Fruit fly (Drosophila melanogaster) whole organism, wandering third instar larva: ENCODE results near the gene eca.

Experiments
- Abd-B ChIP-seq: fragments of >200 bp; optimal IDR thresholded peaks from 2 replicates; lab custom pipeline; 2017; ENCODE audit warnings: missing biosample characterization, missing genetic modification characterization
- CG32264 ChIP-seq: fragments of 200-800 bp; sonication (Bioruptor generic); optimal IDR thresholded peaks from 2 replicates; lab custom pipeline; 2016; ENCODE audit warnings: missing biosample characterization, missing genetic modification characterization
- Dfd ChIP-seq: fragments of >200 bp; optimal IDR thresholded peaks from 2 replicates; lab custom pipeline; 2017; ENCODE audit warnings: missing biosample characterization, missing genetic modification characterization
- GATAd ChIP-seq: sonication (Bioruptor generic); optimal IDR thresholded peaks from 2 replicates; lab custom pipeline; 2016; ENCODE audit warnings: missing biosample characterization, missing genetic modification characterization
- HLH106 ChIP-seq: fragments of 200-800 bp; optimal IDR thresholded peaks from 3 replicates; lab custom pipeline; 2019; ENCODE audit warnings: missing biosample characterization, mild to moderate bottlenecking, missing genetic modification characterization, moderate library complexity
- Hr78 ChIP-seq: fragments of >200 bp; optimal IDR thresholded peaks from 2 replicates; lab custom pipeline; 2017; ENCODE audit warnings: missing biosample characterization, missing genetic modification characterization
- Hr83 ChIP-seq: fragments of 200-300 bp; sonication (Bioruptor generic); optimal IDR thresholded peaks from 2 replicates; lab custom pipeline; 2016; ENCODE audit warnings: missing biosample characterization, mild to moderate bottlenecking, missing genetic modification characterization, moderate library complexity; ENCODE audit not compliant: poor library complexity, severe bottlenecking
- Jra ChIP-seq: sonication (Bioruptor generic); optimal IDR thresholded peaks from 2 replicates; lab custom pipeline; 2016; ENCODE audit warnings: missing biosample characterization, missing genetic modification characterization
- Mio ChIP-seq: sonication (Bioruptor generic); optimal IDR thresholded peaks from 2 replicates; lab custom pipeline; 2016; ENCODE audit warnings: missing biosample characterization, missing genetic modification characterization
- Myc ChIP-seq: fragments of >200 bp; optimal IDR thresholded peaks from 2 replicates; lab custom pipeline; 2017
- N ChIP-seq: fragments of >200 bp; optimal IDR thresholded peaks from 2 replicates; lab custom pipeline; 2018; ENCODE audit warnings: missing biosample characterization, missing external identifiers, missing genetic modification characterization
- OdsH ChIP-seq: fragments of 200-800 bp; sonication (Bioruptor generic); optimal IDR thresholded peaks from 2 replicates; lab custom pipeline; 2016; ENCODE audit warnings: missing biosample characterization, mild to moderate bottlenecking, missing genetic modification characterization
- Rel ChIP-seq, 2 experiments: fragments of 200-800 bp; sonication (Bioruptor generic) in 1 of 2; optimal IDR thresholded peaks; 2 replicates in 1 of 2; 3 replicates in 1 of 2; lab custom pipeline; 2016 to 2019; ENCODE audit warnings: mild to moderate bottlenecking in 2 of 2, missing biosample characterization in 2 of 2, missing genetic modification characterization in 2 of 2, moderate library complexity in 1 of 2
- Sp1 ChIP-seq: fragments of 200-800 bp; sonication (Bioruptor generic); optimal IDR thresholded peaks from 3 replicates; lab custom pipeline; 2019; ENCODE audit warnings: missing biosample characterization, mild to moderate bottlenecking, missing genetic modification characterization, moderate library complexity
- Vsx2 ChIP-seq: fragments of 200-300, 225-300 bp; sonication (Bioruptor generic); optimal IDR thresholded peaks from 2 replicates; lab custom pipeline; 2018; ENCODE audit warnings: missing biosample characterization, missing genetic modification characterization; ENCODE audit not compliant: partially characterized antibody
- brk ChIP-seq: fragments of 200-800 bp; sonication (Bioruptor generic); optimal IDR thresholded peaks from 2 replicates; lab custom pipeline; 2016; ENCODE audit warnings: missing biosample characterization, mild to moderate bottlenecking, missing genetic modification characterization
- dl ChIP-seq, 2 experiments: fragments of 175-275, 200-275 bp in 1 of 2; fragments of 200-275 bp in 1 of 2; sonication (Bioruptor generic); optimal IDR thresholded peaks; lab custom pipeline; 2018; ENCODE audit warnings: mild to moderate bottlenecking in 2 of 2, missing biosample characterization in 2 of 2, missing genetic modification characterization in 2 of 2, moderate library complexity in 2 of 2; ENCODE audit not compliant: partially characterized antibody in 2 of 2, insufficient read depth in 1 of 2
- dmrt93B ChIP-seq: fragments of 200-800 bp; sonication (Bioruptor generic); optimal IDR thresholded peaks from 2 replicates; lab custom pipeline; 2018; ENCODE audit warnings: missing biosample characterization, mild to moderate bottlenecking, missing genetic modification characterization
- dsf ChIP-seq: sonication (Bioruptor generic); optimal IDR thresholded peaks from 2 replicates; lab custom pipeline; 2016; ENCODE audit warnings: missing biosample characterization, missing genetic modification characterization, borderline replicate concordance
- ey ChIP-seq: fragments of 200-800 bp; sonication (Bioruptor generic); optimal IDR thresholded peaks from 2 replicates; lab custom pipeline; 2016; ENCODE audit warnings: missing biosample characterization, missing genetic modification characterization
- foxo ChIP-seq, 2 experiments: fragments of 200-800 bp; sonication (Bioruptor generic); optimal IDR thresholded peaks; 2 replicates in 1 of 2; 3 replicates in 1 of 2; lab custom pipeline; 2016 to 2017; ENCODE audit warnings: missing biosample characterization in 2 of 2, missing genetic modification characterization in 2 of 2
- fru ChIP-seq: fragments of 200-800 bp; sonication (Bioruptor generic); optimal IDR thresholded peaks from 3 replicates; lab custom pipeline; 2016; ENCODE audit warnings: missing biosample characterization, mild to moderate bottlenecking, missing genetic modification characterization
- h ChIP-seq: fragments of 200-800 bp; sonication (Bioruptor generic); optimal IDR thresholded peaks from 3 replicates; lab custom pipeline; 2016; ENCODE audit warnings: missing biosample characterization, mild to moderate bottlenecking, missing genetic modification characterization
- jim ChIP-seq: fragments of 175-275, 200-325 bp; sonication (Bioruptor generic); optimal IDR thresholded peaks from 2 replicates; lab custom pipeline; 2016; ENCODE audit warnings: missing biosample characterization, mild to moderate bottlenecking, missing genetic modification characterization
- psq ChIP-seq: fragments of 200-800 bp; sonication (Bioruptor generic); optimal IDR thresholded peaks from 3 replicates; lab custom pipeline; 2017; ENCODE audit warnings: missing biosample characterization, mild to moderate bottlenecking, missing genetic modification characterization, moderate library complexity
- rgr ChIP-seq: fragments of 200-800 bp; sonication (Bioruptor generic); optimal IDR thresholded peaks from 3 replicates; lab custom pipeline; 2016; ENCODE audit warnings: missing biosample characterization, mild to moderate bottlenecking, missing genetic modification characterization
- sv ChIP-seq: fragments of 200-800 bp; sonication (Bioruptor generic); optimal IDR thresholded peaks from 3 replicates; lab custom pipeline; 2016; ENCODE audit warnings: missing biosample characterization, missing genetic modification characterization
- usp ChIP-seq: fragments of >200 bp; optimal IDR thresholded peaks from 2 replicates; lab custom pipeline; 2017; ENCODE audit warnings: missing biosample characterization, missing genetic modification characterization

eca gene

DNA sequence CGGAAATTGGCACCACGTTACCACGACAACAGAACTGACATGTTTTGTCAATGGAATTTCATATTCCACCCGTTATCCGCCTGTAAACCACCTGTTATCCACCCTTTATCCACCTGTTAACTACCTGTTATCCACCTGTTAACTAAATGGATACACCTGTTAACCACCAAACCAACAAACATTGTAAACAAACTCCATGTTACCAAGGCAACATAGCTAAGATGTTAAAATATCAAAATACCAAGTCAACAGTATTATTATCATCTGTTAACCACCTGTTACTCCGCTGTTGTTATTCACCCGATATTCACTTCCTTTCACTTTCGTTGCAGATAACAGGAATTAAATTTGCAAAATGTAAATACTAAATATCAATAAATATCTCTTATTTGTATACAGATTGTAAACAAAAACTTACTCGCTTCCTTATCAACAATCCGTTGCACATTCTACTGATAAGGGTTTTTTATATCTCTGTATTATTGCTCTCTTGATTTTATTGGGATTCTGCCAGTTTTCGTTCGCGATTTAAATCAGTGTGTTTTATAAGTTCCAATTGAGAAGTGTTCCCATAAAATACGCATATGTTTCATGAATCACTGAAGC, 10.2 kb downstream of the eca start, which contains the start of gene Nepl12:
TSS of gene Nepl12 (plus strand) at position 556 of the 606 bp plus-strand sequence.
- peak; percentile 19 for TF ChIP-seq OdsH (GFP tag; lab: Kevin White, UChicago)
- peak; percentile 33 for TF ChIP-seq Hr83 (GFP tag; lab: Kevin White, UChicago)
- TF ChIP-seq jim (GFP tag; lab: Kevin White, UChicago): peak; percentile 9
- TF ChIP-seq ey (GFP tag; lab: Kevin White, UChicago): peak; percentile 61
- peak; percentile 38 for TF ChIP-seq GATAd (GFP tag; lab: Kevin White, UChicago)
- TF ChIP-seq CG32264: peak; percentile 31
- TF ChIP-seq brk (GFP tag; lab: Kevin White, UChicago): no peak
- no peak for TF ChIP-seq Vsx2 (GFP tag; lab: Kevin White, UChicago)
- peak; percentile 60 for TF ChIP-seq Mio
- peak in 1 of 2 experiments; percentile 36 for TF ChIP-seq foxo (GFP tag; optimal IDR thresholded peaks at IDR 0.05; lab: Kevin White, UChicago)
- TF ChIP-seq Abd-B (GFP tag; lab: Kevin White, UChicago): no peak

DNA sequence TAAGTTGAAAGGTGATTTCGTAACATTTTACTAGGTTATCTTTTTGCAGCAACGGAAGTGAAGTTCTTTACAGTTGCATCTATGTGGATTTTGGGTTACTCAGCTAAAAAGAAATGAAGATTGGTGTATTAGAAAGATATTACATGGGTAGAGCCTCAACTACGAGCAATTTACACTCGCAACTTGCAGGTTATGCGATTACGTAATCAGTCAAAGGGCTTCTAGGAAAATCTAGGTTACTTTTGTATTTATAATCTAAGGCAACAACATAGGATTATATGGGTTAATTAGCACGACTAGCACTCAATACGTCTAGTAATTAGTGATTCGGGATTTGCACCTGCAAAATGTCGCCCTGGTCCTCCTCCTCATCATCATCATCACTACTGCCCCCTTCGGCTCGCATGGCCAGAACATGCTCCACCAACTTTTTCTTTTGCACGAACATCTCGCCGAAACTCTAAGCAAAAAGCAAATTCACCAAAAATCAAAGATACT, 11.0 kb downstream of the eca start, which contains the start of gene Dhc1:
TSS of gene Dhc1 (minus strand) at position 448 of the 498 bp plus-strand sequence.
- no peak for TF ChIP-seq dmrt93B (GFP tag; lab: Kevin White, UChicago)
- TF ChIP-seq Abd-B (GFP tag; lab: Kevin White, UChicago): no peak
- TF ChIP-seq CG32264: no peak
- TF ChIP-seq GATAd (GFP tag; lab: Kevin White, UChicago): no peak
- TF ChIP-seq Myc (lab: Kevin White, UChicago): no peak
- no peak for TF ChIP-seq foxo (GFP tag; optimal IDR thresholded peaks at IDR 0.05; lab: Kevin White, UChicago)
- no peak for TF ChIP-seq sv
- TF ChIP-seq dsf (GFP tag; lab: Kevin White, UChicago): no peak
- TF ChIP-seq rgr (GFP tag; lab: Kevin White, UChicago): no peak

DNA sequence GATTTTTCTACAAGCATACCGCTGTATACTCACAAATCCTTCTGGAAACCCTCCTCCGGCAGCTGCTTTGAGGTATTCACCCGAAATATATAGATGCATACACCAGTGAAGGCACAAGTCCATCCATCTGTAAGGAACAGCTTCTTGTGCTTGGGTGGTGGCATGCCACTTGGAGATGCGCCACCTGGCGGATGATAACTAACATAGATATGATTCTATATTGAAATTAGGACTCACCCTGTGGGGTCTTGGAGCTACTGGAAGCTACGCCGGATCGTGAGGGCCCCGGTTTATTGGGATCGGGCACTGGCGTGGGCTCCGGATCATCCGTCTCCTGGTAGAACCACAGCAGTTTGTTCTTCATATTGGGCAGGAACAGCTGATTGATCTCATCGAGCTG, 12.1 kb downstream of the eca start:
- TF ChIP-seq fru (GFP tag; lab: Kevin White, UChicago): no peak
- no peak for TF ChIP-seq psq (GFP tag; lab: Kevin White, UChicago)
- no peak for TF ChIP-seq Jra (GFP tag; lab: Kevin White, UChicago)
- no peak for TF ChIP-seq Hr83 (GFP tag; lab: Kevin White, UChicago)
- no peak for TF ChIP-seq Rel (GFP tag; optimal IDR thresholded peaks at IDR 0.05; lab: Kevin White, UChicago)
- TF ChIP-seq Rel (tag; optimal IDR thresholded peaks at IDR 0.05; lab: Kevin White, UChicago): no peak
- no peak for TF ChIP-seq HLH106 (tag; lab: Kevin White, UChicago)
- TF ChIP-seq Dfd (GFP tag; lab: Kevin White, UChicago): no peak
- TF ChIP-seq jim (GFP tag; lab: Kevin White, UChicago): no peak
- TF ChIP-seq GATAd (GFP tag; lab: Kevin White, UChicago): no peak
- TF ChIP-seq dmrt93B (GFP tag; lab: Kevin White, UChicago): no peak
- no peak for TF ChIP-seq Hr78 (GFP tag; lab: Kevin White, UChicago)
- TF ChIP-seq Myc (lab: Kevin White, UChicago): no peak
- no peak for TF ChIP-seq dl (GFP tag; optimal IDR thresholded peaks at IDR 0.05; lab: Kevin White, UChicago; ENCODE audit: insufficient read depth in 1 of 2, partially characterized antibody in 2 of 2)
- no peak for TF ChIP-seq foxo (GFP tag; optimal IDR thresholded peaks at IDR 0.05; lab: Kevin White, UChicago)

DNA sequence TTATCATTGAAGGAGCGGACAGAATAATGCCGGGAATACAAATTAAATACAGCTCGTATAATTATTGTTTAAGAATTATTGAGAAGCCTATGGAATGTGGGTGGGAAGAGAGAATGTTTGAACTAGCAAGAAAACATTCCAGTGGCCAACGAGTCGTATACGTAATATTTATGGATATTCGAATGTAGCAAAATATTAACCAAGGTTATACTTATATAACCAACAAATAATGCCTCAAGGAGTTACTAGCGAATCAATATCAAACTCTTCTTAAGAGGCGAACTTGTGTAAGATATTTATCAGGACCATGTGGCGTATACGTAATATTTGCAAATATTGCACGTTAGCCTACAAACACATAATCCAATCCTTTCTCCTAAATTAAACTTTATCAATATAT, 19.9 kb downstream of the eca start:
- no peak for TF ChIP-seq N (GFP tag; lab: Kevin White, UChicago)
- TF ChIP-seq, all 38 proteins: peak for 0

DNA sequence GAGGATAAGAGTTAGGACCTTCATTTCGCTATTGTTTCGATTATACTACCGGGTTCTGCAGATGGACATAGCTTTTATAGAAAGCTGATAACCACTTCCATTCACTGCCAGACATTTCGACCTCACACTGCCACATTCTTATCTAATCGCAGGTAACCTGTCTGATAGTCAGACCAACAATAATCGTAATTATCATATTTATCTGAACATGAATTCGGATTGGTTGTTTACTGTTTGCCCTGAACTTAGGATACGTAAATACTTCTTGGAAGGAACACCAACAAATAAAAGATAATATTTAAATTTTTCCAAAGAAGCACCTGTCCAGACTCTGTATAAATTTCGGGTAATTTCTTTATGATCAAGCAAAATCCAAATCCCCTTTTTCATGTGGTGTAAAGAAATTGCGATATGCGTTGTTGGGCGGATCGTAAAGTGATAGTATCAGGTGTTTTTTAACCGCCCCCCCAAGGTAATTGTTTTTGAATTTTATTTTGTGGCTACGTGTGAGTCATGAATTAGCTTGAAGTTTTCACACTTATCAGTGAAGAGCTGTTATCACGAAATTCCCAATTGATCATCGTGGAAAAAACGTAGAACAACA, 39.1 kb downstream of the eca start, which contains the start of gene Fst:
TSS of gene Fst (minus strand) at position 51 of the 604 bp plus-strand sequence.
- TF ChIP-seq foxo (GFP tag; optimal IDR thresholded peaks at IDR 0.05; lab: Kevin White, UChicago) (peak in 1 of 2 experiments; percentile 13), jim (GFP tag; lab: Kevin White, UChicago) (no peak), psq (GFP tag; lab: Kevin White, UChicago) (no peak), h (peak; percentile 14), Jra (GFP tag; lab: Kevin White, UChicago) (no peak), fru (GFP tag; lab: Kevin White, UChicago) (peak; percentile 19), Hr78 (GFP tag; lab: Kevin White, UChicago) (no peak), usp (GFP tag; lab: Kevin White, UChicago) (no peak), Rel (GFP tag; optimal IDR thresholded peaks at IDR 0.05; lab: Kevin White, UChicago) (no peak), Rel (tag; optimal IDR thresholded peaks at IDR 0.05; lab: Kevin White, UChicago) (peak; percentile 5), sv (no peak), Sp1 (GFP tag; lab: Kevin White, UChicago) (no peak), brk (GFP tag; lab: Kevin White, UChicago) (no peak)
